Worm (Caenorhabditis elegans): Measurements from ENCODE around the gene Y45F10C.2.

DNA sequence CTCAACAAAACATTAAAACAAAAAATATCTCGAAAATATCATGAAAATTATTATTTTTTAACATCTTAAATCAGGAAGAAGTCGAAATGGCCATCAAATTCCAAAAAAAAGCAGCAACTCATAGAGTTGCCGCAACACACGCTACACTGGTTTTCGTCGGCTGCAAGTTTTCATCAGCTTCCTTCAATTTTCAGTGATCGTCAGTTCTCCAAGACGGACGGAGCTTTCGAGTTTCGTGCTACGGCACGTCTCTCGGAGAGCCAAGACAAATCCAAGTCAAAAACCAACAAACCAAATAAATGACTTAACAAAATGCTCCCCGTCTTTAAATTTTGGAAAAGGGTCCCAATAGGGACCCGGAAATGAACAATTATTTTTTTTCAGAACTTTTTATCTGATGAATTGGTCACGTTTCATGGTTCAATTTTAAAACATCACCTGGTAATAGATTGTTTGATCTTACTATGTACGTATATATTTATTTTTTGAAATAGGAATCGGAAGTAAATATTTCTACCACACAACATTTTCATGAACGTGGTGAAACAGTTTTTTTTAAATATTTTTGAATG is 46.7 kb upstream of the Y45F10C.2 start:
- no peak for TF ChIP-seq W03F9.2 (tag; optimal IDR thresholded peaks at IDR 0.05)
- no peak for TF ChIP-seq him-1 (tag; optimal IDR thresholded peaks at IDR 0.05)

Measured in whole organism, L4/young adult.